Fruit fly (Drosophila melanogaster) whole organism, adult: ENCODE data around the gene CG13060.

Source experiments
- CG14711 ChIP-seq: fragments of 200-800 bp; sonication (Bioruptor generic); optimal IDR thresholded peaks from 2 replicates; lab custom pipeline; 2018; ENCODE audit warnings: missing biosample characterization, mild to moderate bottlenecking, missing genetic modification characterization, moderate library complexity
- CG33017 ChIP-seq: fragments of 200-800 bp; sonication (Bioruptor generic); optimal IDR thresholded peaks from 2 replicates; lab custom pipeline; 2018; ENCODE audit warnings: missing biosample characterization, mild to moderate bottlenecking, missing genetic modification characterization, moderate library complexity
- CG5204 ChIP-seq: fragments of 200-800 bp; sonication (Bioruptor generic); optimal IDR thresholded peaks from 2 replicates; lab custom pipeline; 2016; ENCODE audit warnings: missing biosample characterization, missing genetic modification characterization
- CG7045 ChIP-seq: fragments of 200-800 bp; sonication (Bioruptor generic); optimal IDR thresholded peaks from 2 replicates; lab custom pipeline; 2017; ENCODE audit warnings: missing biosample characterization, mild to moderate bottlenecking, missing genetic modification characterization
- CG7101 ChIP-seq: fragments of 200-800 bp; sonication (Bioruptor generic); optimal IDR thresholded peaks from 2 replicates; lab custom pipeline; 2018; ENCODE audit warnings: missing biosample characterization, mild to moderate bottlenecking, missing genetic modification characterization, moderate library complexity
- Hr96 ChIP-seq: fragments of 200-800 bp; sonication (Bioruptor generic); optimal IDR thresholded peaks from 2 replicates; lab custom pipeline; 2016; ENCODE audit warnings: missing biosample characterization, missing genetic modification characterization
- Mnt ChIP-seq: fragments of 200-800 bp; sonication (Bioruptor generic); optimal IDR thresholded peaks from 2 replicates; lab custom pipeline; 2016; ENCODE audit warnings: missing biosample characterization, mild to moderate bottlenecking, missing genetic modification characterization
- bab1 ChIP-seq: fragments of 200-800 bp; sonication (Bioruptor generic); optimal IDR thresholded peaks from 3 replicates; lab custom pipeline; 2019; ENCODE audit warnings: missing biosample characterization, mild to moderate bottlenecking, missing genetic modification characterization, moderate library complexity
- cic ChIP-seq: fragments of 200-800 bp; sonication (Bioruptor generic); optimal IDR thresholded peaks from 2 replicates; lab custom pipeline; 2017; ENCODE audit warnings: missing biosample characterization, mild to moderate bottlenecking, missing genetic modification characterization, moderate library complexity
- cnc ChIP-seq, 2 experiments: fragments of >200 bp; optimal IDR thresholded peaks; 2 replicates each; lab custom pipeline; 2017
- kay ChIP-seq: fragments of 200-800 bp; sonication (Bioruptor generic); peaks from one replicate; lab custom pipeline; 2016; ENCODE audit warnings: missing biosample characterization, missing genetic modification characterization, borderline replicate concordance

- TF ChIP-seq cnc (optimal IDR thresholded peaks at IDR 0.05; lab: Kevin White, UChicago) (no peak), CG7101 (tag; lab: Kevin White, UChicago) (no peak), kay (GFP tag; lab: Kevin White, UChicago) (no peak), CG7045 (GFP tag; lab: Kevin White, UChicago) (no peak), CG14711 (no peak), Hr96 (no peak), Mnt (GFP tag; lab: Kevin White, UChicago) (no peak), cic (GFP tag; lab: Kevin White, UChicago) (no peak), bab1 (GFP tag; lab: Kevin White, UChicago) (no peak), CG33017 (tag; lab: Kevin White, UChicago) (no peak), CG5204 (GFP tag; lab: Kevin White, UChicago) (no peak)
These were observed 11.1 kb downstream of the CG13060 start, which contains the start of gene CG33060 for dm6 chr3L:16330740-16331139.
